Worm (Caenorhabditis elegans) whole organism, midembryonic: ENCODE results near the gene pek-1.

Experiments used
- flt-1 ChIP-seq: fragments of 200-800 bp; sonication (Bioruptor generic); IDR thresholded peaks from 2 replicates; pipeline ENCODE4 v1.3.6; 2022; ENCODE audit warnings: missing genetic modification characterization, missing compliant biosample characterization
- klf-2 ChIP-seq: fragments of 200-800 bp; sonication (Bioruptor generic); conservative IDR thresholded peaks from 2 replicates; pipeline ENCODE4 v1.3.6; 2022; ENCODE audit warnings: missing genetic modification reagents, missing genetic modification characterization, missing compliant biosample characterization
- med-1 ChIP-seq: sonication (generic microtip); optimal IDR thresholded peaks from 2 replicates; lab custom pipeline; 2017; ENCODE audit warnings: missing genetic modification characterization, mild to moderate bottlenecking, missing compliant biosample characterization, antibody characterized with exemption, missing genetic modification reagents; ENCODE audit not compliant: insufficient read depth
- ref-1 ChIP-seq: fragments of 200-800 bp; sonication (Bioruptor generic); conservative IDR thresholded peaks from 2 replicates; pipeline ENCODE4 v1.3.6; 2022; ENCODE audit warnings: missing genetic modification reagents, missing genetic modification characterization, missing compliant biosample characterization
- ztf-23 ChIP-seq: fragments of 200-800 bp; sonication (Bioruptor generic); IDR thresholded peaks from 2 replicates; pipeline ENCODE4 v1.3.6; 2022; ENCODE audit warnings: missing genetic modification reagents, missing genetic modification characterization, missing compliant biosample characterization
- ztf-29 ChIP-seq: fragments of 200-800 bp; sonication (Bioruptor generic); IDR thresholded peaks from 2 replicates; pipeline ENCODE4 v1.3.6; 2022; ENCODE audit warnings: missing genetic modification reagents, missing genetic modification characterization, missing compliant biosample characterization

- TF ChIP-seq ref-1 (GFP tag; lab: Robert Waterston, UW) (no peak), klf-2 (GFP tag; lab: Robert Waterston, UW) (no peak), med-1 (GFP tag; lab: Kevin White, UChicago) (no peak), flt-1 (no peak), ztf-23 (no peak), ztf-29 (GFP tag; lab: Robert Waterston, UW) (no peak)
These were observed 21.8 kb downstream of the pek-1 start, which contains the start of gene prx-12 for ce11 chrX:11392924-11393323.
